Fruit fly (Drosophila melanogaster) whole organism, prepupa: ENCODE measurements around the gene CG9632.

Source experiments
- Blimp-1 ChIP-seq: fragments of 200-800 bp; sonication (Bioruptor generic); optimal IDR thresholded peaks from 3 replicates; lab custom pipeline; 2017; ENCODE audit warnings: missing biosample characterization, missing genetic modification characterization, mild to moderate bottlenecking, moderate library complexity, missing genetic modification reagents
- CG10631 ChIP-seq: fragments of 200-800 bp; sonication (Bioruptor generic); optimal IDR thresholded peaks from 2 replicates; lab custom pipeline; 2016; ENCODE audit warnings: missing biosample characterization, missing genetic modification characterization
- CG10669 ChIP-seq: fragments of 200-800 bp; sonication (Bioruptor generic); optimal IDR thresholded peaks from 3 replicates; lab custom pipeline; 2018; ENCODE audit warnings: missing biosample characterization, mild to moderate bottlenecking, missing genetic modification characterization, moderate library complexity
- CG11762 ChIP-seq: fragments of 200-800 bp; sonication (Bioruptor generic); optimal IDR thresholded peaks from 3 replicates; lab custom pipeline; 2016; ENCODE audit warnings: missing biosample characterization, missing genetic modification characterization; ENCODE audit not compliant: insufficient read depth
- CG15336 ChIP-seq: fragments of 200-800 bp; sonication (Bioruptor generic); IDR thresholded peaks from 2 replicates; pipeline ENCODE4 v1.3.6; 2022; ENCODE audit warnings: missing biosample characterization, missing genetic modification characterization
- CG1621 ChIP-seq: fragments of 200-800 bp; sonication (Bioruptor generic); optimal IDR thresholded peaks from 3 replicates; lab custom pipeline; 2018; ENCODE audit warnings: missing biosample characterization, mild to moderate bottlenecking, missing genetic modification characterization
- CG16779 ChIP-seq: fragments of 200-800 bp; sonication (Bioruptor generic); optimal IDR thresholded peaks from 3 replicates; lab custom pipeline; 2017; ENCODE audit warnings: missing biosample characterization, mild to moderate bottlenecking, missing genetic modification characterization
- CG3032 ChIP-seq: fragments of 200-800 bp; optimal IDR thresholded peaks from 2 replicates; lab custom pipeline; 2019; ENCODE audit warnings: missing biosample characterization, mild to moderate bottlenecking, missing genetic modification characterization, moderate library complexity
- CG32006 ChIP-seq: fragments of 200-800 bp; sonication (Bioruptor generic); optimal IDR thresholded peaks from 3 replicates; lab custom pipeline; 2017; ENCODE audit warnings: missing biosample characterization, mild to moderate bottlenecking, missing genetic modification characterization
- CG34406 ChIP-seq: fragments of 200-800 bp; sonication (Bioruptor generic); optimal IDR thresholded peaks from 3 replicates; lab custom pipeline; 2016; ENCODE audit warnings: missing biosample characterization, missing genetic modification characterization
- CG3919 ChIP-seq: fragments of 200-800 bp; sonication (Bioruptor generic); optimal IDR thresholded peaks from 3 replicates; lab custom pipeline; 2016; ENCODE audit warnings: missing biosample characterization, missing genetic modification characterization
- CG4318 ChIP-seq: fragments of 200-800 bp; sonication (Bioruptor generic); optimal IDR thresholded peaks from 3 replicates; lab custom pipeline; 2017; ENCODE audit warnings: missing biosample characterization, mild to moderate bottlenecking, missing genetic modification characterization
- CG6163 ChIP-seq: fragments of 200-800 bp; sonication (Bioruptor generic); IDR thresholded peaks from 3 replicates; pipeline ENCODE4 v1.3.6; 2022; ENCODE audit warnings: missing biosample characterization, missing genetic modification characterization
- CG6792 ChIP-seq: fragments of 200-800 bp; sonication (Bioruptor generic); optimal IDR thresholded peaks from 3 replicates; lab custom pipeline; 2016; ENCODE audit warnings: missing biosample characterization, missing genetic modification characterization
- CG7368 ChIP-seq: fragments of 200-800 bp; sonication (Bioruptor generic); optimal IDR thresholded peaks from 3 replicates; lab custom pipeline; 2016; ENCODE audit warnings: missing biosample characterization, missing genetic modification characterization
- CG8632 ChIP-seq: fragments of 200-800 bp; sonication (Bioruptor generic); optimal IDR thresholded peaks from 3 replicates; lab custom pipeline; 2016; ENCODE audit warnings: missing biosample characterization, missing genetic modification characterization
- CG9139 ChIP-seq: fragments of 200-800 bp; sonication (Bioruptor generic); optimal IDR thresholded peaks from 3 replicates; lab custom pipeline; 2017; ENCODE audit warnings: missing biosample characterization, mild to moderate bottlenecking, missing genetic modification characterization
- Eip75B ChIP-seq: fragments of 200-800 bp; sonication (Bioruptor generic); optimal IDR thresholded peaks from 3 replicates; lab custom pipeline; 2016; ENCODE audit warnings: missing biosample characterization, missing genetic modification characterization
- Eip93F ChIP-seq: fragments of 200-800 bp; sonication (Bioruptor generic); optimal IDR thresholded peaks from 2 replicates; lab custom pipeline; 2016; ENCODE audit warnings: missing biosample characterization, mild to moderate bottlenecking, missing genetic modification characterization
- Ets21C ChIP-seq: fragments of 200-800 bp; sonication (Bioruptor generic); optimal IDR thresholded peaks from 3 replicates; lab custom pipeline; 2016; ENCODE audit warnings: missing biosample characterization, missing genetic modification characterization
- Ets96B ChIP-seq: fragments of 200-800 bp; optimal IDR thresholded peaks from 2 replicates; lab custom pipeline; 2019; ENCODE audit warnings: missing biosample characterization, mild to moderate bottlenecking, missing genetic modification characterization, moderate library complexity
- Gug ChIP-seq: fragments of 200-800 bp; sonication (Bioruptor generic); IDR thresholded peaks from 2 replicates; pipeline ENCODE4 v1.3.6; 2022; ENCODE audit warnings: missing biosample characterization, missing genetic modification characterization
- Hr39 ChIP-seq: fragments of 200-800 bp; sonication (Bioruptor generic); optimal IDR thresholded peaks from 2 replicates; lab custom pipeline; 2016; ENCODE audit warnings: missing biosample characterization, missing genetic modification characterization
- Hr4 ChIP-seq: fragments of 200-800 bp; sonication (Bioruptor generic); optimal IDR thresholded peaks from 3 replicates; lab custom pipeline; 2016; ENCODE audit warnings: missing biosample characterization, missing genetic modification characterization
- Met ChIP-seq: fragments of 200-800 bp; sonication (Bioruptor generic); optimal IDR thresholded peaks from 3 replicates; lab custom pipeline; 2016; ENCODE audit warnings: missing biosample characterization, missing genetic modification characterization
- OdsH ChIP-seq: fragments of 200-800 bp; sonication (Bioruptor generic); optimal IDR thresholded peaks from 3 replicates; lab custom pipeline; 2016; ENCODE audit warnings: missing biosample characterization, missing genetic modification characterization
- Smox ChIP-seq: fragments of 200-800 bp; sonication (Bioruptor generic); optimal IDR thresholded peaks from 3 replicates; lab custom pipeline; 2016; ENCODE audit warnings: missing biosample characterization, missing genetic modification characterization
- Sox102F ChIP-seq: fragments of 200-800 bp; sonication (Bioruptor generic); optimal IDR thresholded peaks from 2 replicates; lab custom pipeline; 2016; ENCODE audit warnings: missing biosample characterization, mild to moderate bottlenecking, missing genetic modification characterization
- Sox15 ChIP-seq: fragments of 200-800 bp; sonication (Bioruptor generic); optimal IDR thresholded peaks from 3 replicates; lab custom pipeline; 2016; ENCODE audit warnings: missing biosample characterization, missing genetic modification characterization
- acj6 ChIP-seq: fragments of 200-800 bp; sonication (Bioruptor generic); optimal IDR thresholded peaks from 3 replicates; lab custom pipeline; 2016; ENCODE audit warnings: missing biosample characterization, missing genetic modification characterization
- dsx ChIP-seq: fragments of 200-800 bp; optimal IDR thresholded peaks from 3 replicates; lab custom pipeline; 2019; ENCODE audit warnings: missing biosample characterization, mild to moderate bottlenecking, missing genetic modification characterization, moderate library complexity; ENCODE audit not compliant: poor library complexity, severe bottlenecking
- eg ChIP-seq: fragments of 200-800 bp; sonication (Bioruptor generic); IDR thresholded peaks from 3 replicates; pipeline ENCODE4 v1.3.6; 2022; ENCODE audit warnings: missing biosample characterization, missing genetic modification characterization
- fkh ChIP-seq: fragments of 200-800 bp; sonication (Bioruptor generic); optimal IDR thresholded peaks from 3 replicates; lab custom pipeline; 2017; ENCODE audit warnings: missing biosample characterization, mild to moderate bottlenecking, missing genetic modification characterization, moderate library complexity
- lz ChIP-seq: fragments of 200-800 bp; sonication (Bioruptor generic); optimal IDR thresholded peaks from 3 replicates; lab custom pipeline; 2016; ENCODE audit warnings: missing biosample characterization, missing genetic modification characterization
- pdm3 ChIP-seq: fragments of 200-800 bp; sonication (Bioruptor generic); optimal IDR thresholded peaks from 3 replicates; lab custom pipeline; 2016; ENCODE audit warnings: missing biosample characterization, missing genetic modification characterization
- salr ChIP-seq, 2 experiments: fragments of 200-800 bp; sonication (Bioruptor generic); optimal IDR thresholded peaks; 3 replicates each; lab custom pipeline; 2016 to 2018; ENCODE audit warnings: missing biosample characterization in 2 of 2, missing genetic modification characterization in 2 of 2, mild to moderate bottlenecking in 1 of 2
- spab ChIP-seq: fragments of 200-800 bp; sonication (Bioruptor generic); optimal IDR thresholded peaks from 2 replicates; lab custom pipeline; 2017; ENCODE audit warnings: missing biosample characterization, mild to moderate bottlenecking, missing genetic modification characterization, missing genetic modification reagents
- svp ChIP-seq: fragments of 200-800 bp; sonication (Bioruptor generic); peaks from one replicate; lab custom pipeline; 2016; ENCODE audit warnings: missing biosample characterization, missing genetic modification characterization
- topi ChIP-seq: fragments of 200-800 bp; sonication (Bioruptor generic); optimal IDR thresholded peaks from 3 replicates; lab custom pipeline; 2016; ENCODE audit warnings: missing biosample characterization, missing genetic modification characterization
- vri ChIP-seq: fragments of 200-800 bp; sonication (Bioruptor generic); optimal IDR thresholded peaks from 3 replicates; lab custom pipeline; 2016; ENCODE audit warnings: missing biosample characterization, mild to moderate bottlenecking, missing genetic modification characterization

CG9632 gene

DNA sequence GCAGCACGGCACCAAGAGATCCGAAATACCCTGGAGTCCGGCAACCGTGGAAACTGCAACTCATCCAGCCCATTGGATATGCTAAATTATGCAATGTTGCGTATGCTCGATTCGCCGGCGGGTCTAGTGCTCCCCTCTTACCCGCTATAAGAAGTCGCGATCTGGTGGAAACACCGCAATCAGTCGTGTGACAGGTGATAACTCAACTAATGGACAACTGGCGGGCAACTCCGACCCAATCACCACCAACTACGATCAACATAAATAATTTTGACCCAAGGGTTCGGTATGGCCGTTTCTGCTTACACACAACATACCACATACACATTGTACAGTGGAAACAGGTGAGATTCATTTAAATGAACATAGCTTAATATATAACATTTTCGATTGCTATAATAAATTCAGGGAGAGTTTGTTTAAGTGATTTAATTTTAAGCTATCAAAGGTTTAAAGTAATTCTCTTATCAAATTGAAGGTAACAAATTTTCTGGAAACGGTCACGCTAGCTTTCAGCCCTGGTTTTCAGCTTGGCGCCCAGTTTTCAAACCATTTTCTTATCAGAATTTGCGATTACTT, 2.7 kb upstream of the CG9632 start, which contains the start of gene Hmt-1:
TSS of gene Hmt-1 (minus strand) at position 282 of the 579 bp plus-strand sequence.
- TF ChIP-seq eg (GFP tag; lab: Robert Waterston, UW) (no peak), svp (peak; percentile 95)

DNA sequence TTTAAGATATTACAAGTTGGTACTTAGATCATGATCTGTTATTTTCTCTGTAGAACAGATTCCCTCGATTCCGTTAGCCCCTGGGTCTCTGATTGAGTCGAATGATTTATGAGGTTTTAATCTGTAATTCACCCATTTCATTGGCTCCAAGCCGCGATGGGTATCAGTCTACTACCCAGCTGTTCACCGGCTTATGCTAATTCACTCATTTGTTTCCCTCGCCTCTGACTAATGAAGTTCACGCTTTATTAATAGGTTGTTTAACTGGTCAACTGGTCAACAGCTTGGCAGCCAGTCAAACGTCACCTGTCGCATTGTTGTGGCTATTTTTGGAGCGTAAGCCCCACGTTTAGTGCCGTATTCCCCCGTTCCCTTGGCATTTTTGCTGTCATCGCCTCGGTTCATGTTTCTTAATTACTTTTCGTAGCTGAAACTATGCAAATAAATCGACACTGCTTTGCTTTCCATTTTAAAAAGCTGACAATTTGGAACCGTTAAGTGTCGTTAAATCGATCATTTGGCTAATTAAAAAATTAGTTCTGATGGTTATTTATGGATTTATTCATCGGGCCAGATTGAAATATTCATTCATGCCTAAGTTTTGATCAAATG, 12.9 kb downstream of the CG9632 start:
- TF ChIP-seq Gug (GFP tag; lab: Robert Waterston, UW) (no peak), Hr4 (GFP tag; lab: Kevin White, UChicago) (no peak), CG34406 (no peak), CG3032 (tag; lab: Kevin White, UChicago) (no peak)

DNA sequence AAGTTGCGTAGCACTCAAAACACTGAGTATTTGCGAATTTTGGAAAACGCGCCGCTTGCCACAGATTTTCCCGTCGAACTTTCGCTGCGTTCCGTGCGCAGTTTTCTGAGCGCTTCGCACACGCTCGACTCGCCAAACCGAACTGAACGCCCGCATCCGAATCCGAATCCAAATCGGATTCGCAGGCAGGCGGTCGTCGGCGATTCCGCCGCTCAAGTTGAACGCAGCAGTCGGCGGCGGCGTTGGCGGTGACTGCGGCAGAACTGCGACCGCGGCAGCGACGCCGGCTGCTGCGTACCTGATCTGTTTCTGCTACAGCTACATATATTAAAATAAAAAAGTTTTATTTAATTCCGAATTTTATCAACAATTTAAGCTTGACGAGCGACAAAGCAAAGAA, 15.6 kb downstream of the CG9632 start, which contains the start of gene CG31183:
TSS of gene CG31183 (minus strand) at position 329 of the 400 bp plus-strand sequence.
- TF ChIP-seq pdm3 (GFP tag; lab: Kevin White, UChicago) (no peak), CG11762 (GFP tag; lab: Kevin White, UChicago) (no peak), acj6 (GFP tag; lab: Kevin White, UChicago) (no peak), Sox102F (GFP tag; lab: Kevin White, UChicago) (no peak), CG7368 (GFP tag; lab: Kevin White, UChicago) (no peak), Ets21C (no peak), topi (GFP tag; lab: Kevin White, UChicago) (no peak)

DNA sequence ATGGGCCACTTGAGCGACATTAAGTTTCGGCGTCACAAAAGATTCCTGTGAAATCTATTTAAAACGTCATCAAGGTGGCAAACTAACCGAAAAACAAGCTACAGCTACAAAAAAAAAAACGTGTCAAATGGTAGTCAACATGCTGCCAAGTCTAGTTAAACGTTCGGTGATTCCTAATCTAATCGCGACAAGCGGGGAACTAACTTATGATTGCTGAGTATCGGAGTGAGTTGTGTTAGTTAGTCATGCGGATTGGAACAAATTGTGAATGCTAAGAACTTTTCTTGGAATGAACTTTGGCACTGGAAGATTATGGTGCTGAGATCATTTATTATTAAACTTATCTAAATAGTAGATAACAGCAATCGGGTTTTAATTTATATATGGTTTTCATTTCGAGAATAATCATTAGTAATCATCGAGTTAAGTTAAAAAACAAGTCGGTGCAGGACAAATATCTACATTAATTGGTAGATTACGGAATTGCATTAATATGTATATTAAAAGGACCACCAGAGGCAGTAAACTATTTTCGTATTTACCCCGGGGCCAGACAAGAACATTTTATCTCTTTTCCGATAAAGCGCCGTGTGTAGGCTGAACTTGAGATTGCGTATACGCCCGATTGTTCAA, 31.3 kb downstream of the CG9632 start:
- no peak for TF ChIP-seq svp

DNA sequence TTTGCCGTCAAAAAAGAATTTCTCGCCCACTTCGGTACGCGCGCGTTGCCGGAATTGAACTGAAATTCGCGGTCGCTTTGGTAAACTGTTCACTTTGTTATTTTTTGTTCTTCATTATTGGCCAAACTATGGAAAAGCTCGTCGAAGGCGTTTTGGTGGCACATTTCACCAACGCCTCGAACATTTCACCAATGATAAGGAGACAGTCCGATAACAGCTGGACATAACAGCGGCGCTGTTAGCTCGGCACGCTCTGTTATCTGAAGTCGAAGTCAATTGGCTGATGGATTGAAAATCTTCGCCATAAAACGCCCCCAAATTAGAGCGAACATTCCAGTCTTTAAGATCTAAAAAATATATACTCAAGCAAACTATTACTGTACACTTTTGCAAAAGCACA, 36.0 kb downstream of the CG9632 start, which contains the start of gene CG14877:
TSS of gene CG14877 (minus strand) at position 101 of the 400 bp plus-strand sequence.
- TF ChIP-seq CG6163 (GFP tag; lab: Robert Waterston, UW) (no peak), acj6 (GFP tag; lab: Kevin White, UChicago) (no peak), CG10631 (GFP tag; lab: Kevin White, UChicago) (no peak), CG32006 (GFP tag; lab: Kevin White, UChicago) (no peak), CG10669 (no peak), lz (GFP tag; lab: Kevin White, UChicago) (no peak), CG4318 (GFP tag; lab: Kevin White, UChicago) (no peak), fkh (GFP tag; lab: Kevin White, UChicago) (no peak), CG3919 (no peak), salr (GFP tag; optimal IDR thresholded peaks at IDR 0.05; lab: Kevin White, UChicago) (no peak), CG34406 (no peak)

DNA sequence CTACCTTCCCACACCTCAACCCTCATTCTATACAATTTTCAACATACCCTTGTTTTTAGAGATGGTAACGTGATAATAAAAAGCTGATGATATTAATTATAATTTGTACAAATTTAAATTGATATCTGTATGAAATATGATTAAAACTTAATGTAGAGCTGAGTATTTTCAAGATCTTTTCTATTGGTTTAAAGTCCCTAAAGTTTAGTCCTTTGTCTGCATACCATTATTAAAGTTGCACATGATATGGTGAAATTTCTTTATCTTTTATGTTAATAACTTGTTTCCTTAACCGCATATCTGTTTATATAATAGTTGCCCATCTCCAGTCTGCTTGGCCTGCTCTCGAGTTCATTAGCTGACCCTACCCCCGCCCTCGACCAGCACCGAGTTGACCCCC, 38.3 kb downstream of the CG9632 start:
- TF ChIP-seq CG15336 (GFP tag; lab: Robert Waterston, UW): 0 out of 2 replicates have a peak, but pooled peaks have one; percentile 37
- TF ChIP-seq spab: no peak
- peak; percentile 5 for TF ChIP-seq acj6 (GFP tag; lab: Kevin White, UChicago)
- TF ChIP-seq Eip93F (GFP tag; lab: Kevin White, UChicago): no peak
- no peak for TF ChIP-seq Sox15
- TF ChIP-seq CG16779 (tag; lab: Kevin White, UChicago): no peak
- TF ChIP-seq Blimp-1 (GFP tag; lab: Kevin White, UChicago): no peak
- no peak for TF ChIP-seq CG9139 (GFP tag; lab: Kevin White, UChicago)
- no peak for TF ChIP-seq dsx (GFP tag; lab: Kevin White, UChicago)
- TF ChIP-seq CG6792: no peak
- TF ChIP-seq eg (GFP tag; lab: Robert Waterston, UW): no peak
- TF ChIP-seq Ets96B (tag; lab: Kevin White, UChicago): peak; percentile 25
- TF ChIP-seq CG8632 (GFP tag; lab: Kevin White, UChicago): no peak
- TF ChIP-seq Smox (GFP tag; lab: Kevin White, UChicago): peak; percentile 20
- TF ChIP-seq OdsH (GFP tag; lab: Kevin White, UChicago): peak; percentile 22
- TF ChIP-seq Eip75B (GFP tag; lab: Kevin White, UChicago): peak; percentile 4
- peak in 1 of 2 experiments; percentile 13 for TF ChIP-seq salr (GFP tag; optimal IDR thresholded peaks at IDR 0.05; lab: Kevin White, UChicago)
- TF ChIP-seq Met (GFP tag; lab: Kevin White, UChicago): peak; percentile 12
- TF ChIP-seq CG34406: no peak
- TF ChIP-seq Hr39 (GFP tag; lab: Kevin White, UChicago): peak; percentile 10
- no peak for TF ChIP-seq vri (GFP tag; lab: Kevin White, UChicago)
- no peak for TF ChIP-seq CG1621
